Fruit fly (Drosophila melanogaster): ENCODE measurements around the gene KaiR1D.

DNA sequence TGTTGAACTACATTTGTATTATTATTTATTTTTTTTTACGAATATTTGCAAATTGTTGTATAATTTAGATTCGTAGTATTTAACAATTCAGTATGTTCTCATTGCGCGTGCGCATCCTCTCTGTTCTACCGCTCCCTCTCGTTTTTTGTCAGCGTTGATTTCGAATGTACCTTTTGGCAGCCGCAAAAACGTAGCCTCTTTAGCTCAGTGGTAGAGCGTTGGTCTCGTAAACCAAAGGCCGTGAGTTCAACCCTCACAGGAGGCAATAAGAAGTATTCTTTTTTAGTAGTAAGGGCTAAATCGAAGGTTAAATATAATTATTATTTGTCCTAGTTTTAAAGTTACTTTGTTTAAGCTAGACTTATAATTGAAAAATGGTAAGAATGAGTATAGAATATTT, 24.5 kb upstream of the KaiR1D start:
- TF ChIP-seq CG34367 (tag; optimal IDR thresholded peaks at IDR 0.05) (no peak), CG9948 (tag; optimal IDR thresholded peaks at IDR 0.05) (no peak), CG10348 (GFP tag; IDR thresholded peaks at IDR 0.05) (no peak), CG15710 (tag; optimal IDR thresholded peaks at IDR 0.05) (no peak), Snoo (tag; optimal IDR thresholded peaks at IDR 0.05) (no peak)
